Worm (Caenorhabditis elegans) whole organism, early embryonic: ENCODE data around the gene C13G5.2.

Source experiments
- flt-1 ChIP-seq: fragments of 200-800 bp; sonication (Bioruptor generic); IDR thresholded peaks from 2 replicates; pipeline ENCODE4 v1.3.6; 2022; ENCODE audit warnings: missing genetic modification characterization, missing compliant biosample characterization
- hmbx-1 ChIP-seq: sonication (generic microtip); optimal IDR thresholded peaks from 2 replicates; lab custom pipeline; 2016; ENCODE audit warnings: mild to moderate bottlenecking, missing genetic modification characterization, missing compliant biosample characterization
- tra-4 ChIP-seq: sonication (generic microtip); optimal IDR thresholded peaks from 2 replicates; lab custom pipeline; 2017; ENCODE audit warnings: missing genetic modification characterization, missing compliant biosample characterization

ce11 chrIII:8653457-8653856, 35.2 kb upstream of the C13G5.2 start:
- TF ChIP-seq hmbx-1 (tag; lab: Kevin White, UChicago) (no peak), tra-4 (no peak), flt-1 (GFP tag; lab: Robert Waterston, UW) (no peak)
